Fruit fly (Drosophila melanogaster) whole organism, embryonic: ENCODE data around the gene anox.
A peak's percentile ranks its signal among the peaks of the same experiment; 100 is the strongest.

ENCODE experiments used
- Antp ChIP-seq: fragments of 200-800 bp; sonication (Bioruptor generic); optimal IDR thresholded peaks from 3 replicates; lab custom pipeline; 2016; ENCODE audit warnings: missing biosample characterization, missing genetic modification characterization
- Blimp-1 ChIP-seq: fragments of 200-800 bp; sonication (Bioruptor generic); optimal IDR thresholded peaks from 3 replicates; lab custom pipeline; 2018; ENCODE audit warnings: missing biosample characterization, missing genetic modification characterization, mild to moderate bottlenecking, moderate library complexity, missing genetic modification reagents
- BtbVII ChIP-seq: fragments of 200-800 bp; sonication (Bioruptor generic); optimal IDR thresholded peaks from 3 replicates; lab custom pipeline; 2017; ENCODE audit warnings: missing biosample characterization, mild to moderate bottlenecking, missing genetic modification characterization
- CG10209 ChIP-seq: fragments of 200-800 bp; sonication (Bioruptor generic); optimal IDR thresholded peaks from 3 replicates; lab custom pipeline; 2017; ENCODE audit warnings: missing biosample characterization, mild to moderate bottlenecking, missing genetic modification characterization, missing genetic modification reagents
- CG10366 ChIP-seq: fragments of 200-800 bp; sonication (Bioruptor generic); IDR thresholded peaks from 2 replicates; pipeline ENCODE4 v1.3.6; 2022; ENCODE audit warnings: missing biosample characterization, missing genetic modification characterization
- CG1233 ChIP-seq: fragments of 200-800 bp; sonication (Bioruptor generic); optimal IDR thresholded peaks from 4 replicates; lab custom pipeline; 2018; ENCODE audit warnings: missing biosample characterization, mild to moderate bottlenecking, missing genetic modification characterization
- CG17361 ChIP-seq: fragments of 200-800 bp; sonication (Bioruptor generic); IDR thresholded peaks from 3 replicates; pipeline ENCODE4 v1.3.6; 2022; ENCODE audit warnings: missing biosample characterization, missing genetic modification characterization
- CG17385 ChIP-seq: fragments of 200-800 bp; sonication (Bioruptor generic); optimal IDR thresholded peaks from 3 replicates; lab custom pipeline; 2018; ENCODE audit warnings: missing biosample characterization, mild to moderate bottlenecking, missing genetic modification characterization
- CG30403 ChIP-seq: fragments of 200-800 bp; sonication (Bioruptor generic); optimal IDR thresholded peaks from 3 replicates; lab custom pipeline; 2016; ENCODE audit warnings: missing biosample characterization, missing genetic modification characterization
- CG34422 ChIP-seq: fragments of 200-800 bp; sonication (Bioruptor generic); IDR thresholded peaks from 3 replicates; pipeline ENCODE4 v1.3.6; 2022; ENCODE audit warnings: missing biosample characterization, missing genetic modification characterization
- CG3726 ChIP-seq: fragments of 200-800 bp; sonication (Bioruptor generic); IDR thresholded peaks from 3 replicates; pipeline ENCODE4, ENCODE4 v1.3.6; 2022; ENCODE audit warnings: missing biosample characterization, missing genetic modification characterization
- CG4854 ChIP-seq: fragments of 200-800 bp; sonication (Bioruptor generic); optimal IDR thresholded peaks from 2 replicates; lab custom pipeline; 2016; ENCODE audit warnings: missing biosample characterization, missing genetic modification characterization, inconsistent platforms
- CG6854 ChIP-seq: fragments of 200-800 bp; sonication (Bioruptor generic); optimal IDR thresholded peaks from 3 replicates; lab custom pipeline; 2017; ENCODE audit warnings: missing biosample characterization, mild to moderate bottlenecking, missing genetic modification characterization
- CG7556 ChIP-seq: fragments of 200-800 bp; sonication (Bioruptor generic); optimal IDR thresholded peaks from 2 replicates; lab custom pipeline; 2017; ENCODE audit warnings: missing biosample characterization, mild to moderate bottlenecking, missing genetic modification characterization
- CG7786 ChIP-seq: fragments of 200-800 bp; sonication (Bioruptor generic); optimal IDR thresholded peaks from 2 replicates; lab custom pipeline; 2016; ENCODE audit warnings: missing biosample characterization, missing genetic modification characterization
- CG8765 ChIP-seq: fragments of 200-800 bp; sonication (Bioruptor generic); IDR thresholded peaks from 2 replicates; pipeline ENCODE4 v1.3.6; 2022; ENCODE audit warnings: missing biosample characterization, missing genetic modification characterization
- CG9215 ChIP-seq: fragments of 200-800 bp; sonication (Bioruptor generic); IDR thresholded peaks from 2 replicates; pipeline ENCODE4 v1.3.6; 2022; ENCODE audit warnings: missing biosample characterization, missing genetic modification characterization
- CG9437 ChIP-seq: fragments of 200-800 bp; sonication (Bioruptor generic); optimal IDR thresholded peaks from 2 replicates; lab custom pipeline; 2018; ENCODE audit warnings: missing biosample characterization, mild to moderate bottlenecking, missing genetic modification characterization
- CG9727 ChIP-seq: fragments of 200-800 bp; sonication (Bioruptor generic); optimal IDR thresholded peaks from 3 replicates; lab custom pipeline; 2017; ENCODE audit warnings: missing biosample characterization, mild to moderate bottlenecking, missing genetic modification characterization
- Chrac-16 ChIP-seq: fragments of 200-800 bp; sonication (Bioruptor generic); optimal IDR thresholded peaks from 3 replicates; lab custom pipeline; 2016; ENCODE audit warnings: missing biosample characterization, missing genetic modification characterization
- D19A ChIP-seq: fragments of 200-800 bp; optimal IDR thresholded peaks from 3 replicates; lab custom pipeline; 2019; ENCODE audit warnings: missing biosample characterization, mild to moderate bottlenecking, missing genetic modification characterization, moderate library complexity
- E2f1 ChIP-seq: fragments of 200-800 bp; sonication (Bioruptor generic); IDR thresholded peaks from 2 replicates; pipeline ENCODE4 v1.3.6; 2022; ENCODE audit warnings: missing biosample characterization, missing genetic modification characterization
- Neu2 ChIP-seq: fragments of 200-800 bp; sonication (Bioruptor generic); optimal IDR thresholded peaks from 3 replicates; lab custom pipeline; 2016; ENCODE audit warnings: missing biosample characterization, missing genetic modification characterization, borderline replicate concordance
- Nf-YA ChIP-seq: fragments of 200-800 bp; sonication (Bioruptor generic); IDR thresholded peaks from 2 replicates; pipeline ENCODE4 v1.3.6; 2022; ENCODE audit warnings: missing biosample characterization, missing genetic modification characterization
- NfI ChIP-seq: fragments of 200-800 bp; sonication (Bioruptor generic); optimal IDR thresholded peaks from 3 replicates; lab custom pipeline; 2018; ENCODE audit warnings: missing biosample characterization, mild to moderate bottlenecking, missing genetic modification characterization, moderate library complexity
- Oaz ChIP-seq: fragments of 200-800 bp; sonication (Bioruptor generic); IDR thresholded peaks from 2 replicates; pipeline ENCODE4 v1.3.6; 2022; ENCODE audit warnings: missing biosample characterization, missing genetic modification characterization
- Spps ChIP-seq: fragments of 200-800 bp; sonication (Bioruptor generic); optimal IDR thresholded peaks from 2 replicates; lab custom pipeline; 2018; ENCODE audit warnings: missing biosample characterization, mild to moderate bottlenecking, missing genetic modification characterization
- Sry-δ ChIP-seq: fragments of 200-800 bp; sonication (Bioruptor generic); optimal IDR thresholded peaks from 2 replicates; lab custom pipeline; 2016; ENCODE audit warnings: missing biosample characterization, missing genetic modification characterization
- abd-A ChIP-seq: fragments of 200-800 bp; sonication (Bioruptor generic); optimal IDR thresholded peaks from 3 replicates; lab custom pipeline; 2019; ENCODE audit warnings: missing biosample characterization, mild to moderate bottlenecking, missing genetic modification characterization, moderate library complexity
- bigmax ChIP-seq: fragments of 200-800 bp; sonication (Bioruptor generic); optimal IDR thresholded peaks from 2 replicates; lab custom pipeline; 2018; ENCODE audit warnings: missing biosample characterization, mild to moderate bottlenecking, missing genetic modification characterization
- br ChIP-seq: fragments of >200 bp; optimal IDR thresholded peaks from 2 replicates; lab custom pipeline; 2017
- bsh ChIP-seq, 2 experiments: fragments of 200-800 bp; sonication (Bioruptor generic); optimal IDR thresholded peaks; 2 replicates each; lab custom pipeline; 2017 to 2018; ENCODE audit warnings: mild to moderate bottlenecking in 2 of 2, missing biosample characterization in 2 of 2, missing genetic modification characterization in 2 of 2, moderate library complexity in 1 of 2
- chinmo ChIP-seq: fragments of 200-800 bp; sonication (Bioruptor generic); IDR thresholded peaks from 4 replicates; pipeline ENCODE4 v1.3.6; 2022; ENCODE audit warnings: missing biosample characterization, missing genetic modification characterization; ENCODE audit not compliant: partially characterized antibody
- ci ChIP-seq: fragments of 200-800 bp; sonication (Bioruptor generic); IDR thresholded peaks from 3 replicates; pipeline ENCODE4 v1.3.6; 2022; ENCODE audit warnings: missing biosample characterization, missing genetic modification characterization
- dan ChIP-seq: fragments of 200-800 bp; sonication (Bioruptor generic); IDR thresholded peaks from 2 replicates; pipeline ENCODE4 v1.3.6; 2022; ENCODE audit warnings: missing biosample characterization, missing genetic modification characterization
- fu2 ChIP-seq: fragments of 200-800 bp; sonication (Bioruptor generic); optimal IDR thresholded peaks from 2 replicates; lab custom pipeline; 2016; ENCODE audit warnings: missing biosample characterization, missing genetic modification characterization
- gfzf ChIP-seq: fragments of 200-800 bp; sonication (Bioruptor generic); optimal IDR thresholded peaks from 2 replicates; lab custom pipeline; 2016; ENCODE audit warnings: missing biosample characterization, mild to moderate bottlenecking, missing genetic modification characterization, moderate library complexity
- grau ChIP-seq: fragments of 200-800 bp; optimal IDR thresholded peaks from 3 replicates; lab custom pipeline; 2019; ENCODE audit warnings: missing biosample characterization, mild to moderate bottlenecking, missing genetic modification characterization, moderate library complexity
- ind ChIP-seq: fragments of 200-800 bp; sonication (Bioruptor generic); optimal IDR thresholded peaks from 3 replicates; lab custom pipeline; 2016; ENCODE audit warnings: missing biosample characterization, missing genetic modification characterization
- jumu ChIP-seq: fragments of 200-800 bp; sonication (Bioruptor generic); optimal IDR thresholded peaks from 3 replicates; lab custom pipeline; 2016; ENCODE audit warnings: missing biosample characterization, missing genetic modification characterization
- knrl ChIP-seq: fragments of 200-800 bp; sonication (Bioruptor generic); IDR thresholded peaks from 3 replicates; pipeline ENCODE4 v1.3.6; 2022; ENCODE audit warnings: missing biosample characterization, missing genetic modification characterization; ENCODE audit not compliant: partially characterized antibody
- nerfin-2 ChIP-seq: fragments of 200-800 bp; sonication (Bioruptor generic); IDR thresholded peaks from 2 replicates; pipeline ENCODE4 v1.3.6; 2022; ENCODE audit warnings: missing biosample characterization, missing genetic modification characterization; ENCODE audit not compliant: partially characterized antibody
- onecut ChIP-seq: fragments of 200-800 bp; sonication (Bioruptor generic); IDR thresholded peaks from 2 replicates; pipeline ENCODE4 v1.3.6; 2022; ENCODE audit warnings: missing biosample characterization, missing genetic modification characterization
- pan ChIP-seq, 4 experiments: fragments of >200 bp in 3 of 4; fragments of 200-800 bp in 1 of 4; sonication (Bioruptor generic) in 1 of 4; optimal IDR thresholded peaks in 3 of 4; IDR thresholded peaks in 1 of 4; 2 replicates each; pipeline versions ENCODE4 v1.3.6 to Lab custom; 2017 to 2022; ENCODE audit warnings: missing biosample characterization in 2 of 4, missing genetic modification characterization in 2 of 4, mixed read lengths in 1 of 4
- pb ChIP-seq: fragments of 200-800 bp; sonication (Bioruptor generic); optimal IDR thresholded peaks from 3 replicates; lab custom pipeline; 2016; ENCODE audit warnings: missing biosample characterization, missing genetic modification characterization
- pfk ChIP-seq: fragments of 200-800 bp; sonication (Bioruptor generic); optimal IDR thresholded peaks from 2 replicates; lab custom pipeline; 2018; ENCODE audit warnings: missing biosample characterization, mild to moderate bottlenecking, missing genetic modification characterization, moderate library complexity
- sd ChIP-seq: fragments of 200-800 bp; sonication (Bioruptor generic); optimal IDR thresholded peaks from 3 replicates; lab custom pipeline; 2018; ENCODE audit warnings: missing biosample characterization, mild to moderate bottlenecking, missing genetic modification characterization, moderate library complexity
- stc ChIP-seq: fragments of 200-800 bp; sonication (Bioruptor generic); IDR thresholded peaks from 2 replicates; pipeline ENCODE4 v1.3.6; 2022; ENCODE audit warnings: missing biosample characterization, missing genetic modification characterization
- tna ChIP-seq: fragments of 200-800 bp; sonication (Bioruptor generic); IDR thresholded peaks from 2 replicates; pipeline ENCODE4 v1.3.6; 2022; ENCODE audit warnings: missing biosample characterization, missing genetic modification characterization; ENCODE audit not compliant: partially characterized antibody
- twi ChIP-seq: fragments of 200-800 bp; optimal IDR thresholded peaks from 2 replicates; lab custom pipeline; 2019; ENCODE audit warnings: missing biosample characterization, mild to moderate bottlenecking, missing genetic modification characterization, moderate library complexity

The anox gene

DNA sequence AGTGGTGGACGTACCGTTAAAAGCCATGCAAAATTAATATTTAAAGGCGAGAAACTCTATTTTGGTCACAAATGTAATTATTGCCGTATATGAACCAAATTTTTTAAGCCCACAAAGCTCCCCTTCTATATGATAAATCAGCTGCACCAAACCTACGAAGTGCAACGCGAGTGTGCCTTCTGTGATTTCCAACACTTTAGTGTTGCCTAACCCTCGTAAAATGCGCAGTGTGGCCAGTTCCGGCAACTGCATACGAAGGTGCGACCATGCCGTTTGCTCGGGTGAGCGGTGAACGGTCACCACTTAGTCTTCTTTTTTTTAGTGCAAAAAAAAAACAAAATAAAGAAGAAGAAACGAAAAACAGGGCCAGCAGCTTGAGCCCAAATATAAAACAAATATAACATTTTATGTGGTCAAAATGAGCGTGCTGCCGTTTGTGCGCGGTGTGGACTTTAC lies 20.4 kb upstream of the anox start, which contains the start of the genes tty and fliI (continued):
- TF ChIP-seq Neu2 (GFP tag; lab: Kevin White, UChicago) (no peak), Antp (GFP tag; lab: Kevin White, UChicago) (peak; percentile 88), CG17361 (GFP tag; lab: Robert Waterston, UW) (peak; percentile 80), onecut (GFP tag; lab: Robert Waterston, UW) (peak; percentile 43), CG7556 (peak; percentile 40), abd-A (no peak), br (lab: Kevin White, UChicago) (no peak), chinmo (0 out of 4 replicates have a peak, but pooled peaks have one; percentile 5), ind (GFP tag; lab: Kevin White, UChicago) (peak; percentile 85), CG8765 (peak; percentile 86), CG1233 (peak; percentile 69), CG3726 (GFP tag; lab: Robert Waterston, UW) (peak; percentile 84; the same call in 2 of the 3 replicates), Nf-YA (GFP tag; lab: Robert Waterston, UW) (peak; percentile 77; the same call in 1 of the 2 replicates), CG9215 (GFP tag; lab: Robert Waterston, UW) (peak; percentile 88), CG34422 (GFP tag; lab: Robert Waterston, UW) (peak; percentile 94), CG9437 (GFP tag; lab: Kevin White, UChicago) (peak; percentile 58), Blimp-1 (GFP tag; lab: Kevin White, UChicago) (peak; percentile 60), grau (tag; lab: Kevin White, UChicago) (peak; percentile 75), pb (GFP tag; lab: Kevin White, UChicago) (peak; percentile 75), sd (tag; lab: Kevin White, UChicago) (peak; percentile 43), stc (GFP tag; lab: Robert Waterston, UW) (peak; percentile 81), D19A (tag; lab: Kevin White, UChicago) (peak; percentile 54), CG7786 (GFP tag; lab: Kevin White, UChicago) (peak; percentile 87), CG6854 (GFP tag; lab: Kevin White, UChicago) (peak; percentile 26), twi (tag; lab: Kevin White, UChicago) (peak; percentile 41), Oaz (peak; percentile 68), ci (GFP tag; lab: Robert Waterston, UW) (peak; percentile 95), gfzf (GFP tag; lab: Kevin White, UChicago) (peak; percentile 88), CG30403 (GFP tag; lab: Kevin White, UChicago) (peak; percentile 81), CG17385 (peak; percentile 90), Spps (tag; lab: Kevin White, UChicago) (peak; percentile 47), dan (GFP tag; lab: Robert Waterston, UW) (peak; percentile 52; the same call in 1 of the 2 replicates), pan (optimal IDR thresholded peaks at IDR 0.05; lab: Kevin White, UChicago) (no peak), pan (GFP tag; optimal IDR thresholded peaks at IDR 0.05 in 1 of 2, IDR thresholded peaks at IDR 0.05 in 1 of 2) (peak in 1 of 2 experiments; percentile 90), NfI (GFP tag; lab: Kevin White, UChicago) (peak; percentile 82), CG10366 (GFP tag; lab: Robert Waterston, UW) (peak; percentile 90), knrl (GFP tag; lab: Robert Waterston, UW) (peak; percentile 37; the same call in 1 of the 3 replicates), CG9727 (GFP tag; lab: Kevin White, UChicago) (peak; percentile 79), CG10209 (GFP tag; lab: Kevin White, UChicago) (peak; percentile 82), fu2 (GFP tag; lab: Kevin White, UChicago) (peak; percentile 76), Chrac-16 (peak; percentile 73), tna (GFP tag; lab: Robert Waterston, UW) (no peak), pfk (GFP tag; lab: Kevin White, UChicago) (peak; percentile 33), CG4854 (peak; percentile 72), jumu (GFP tag; lab: Kevin White, UChicago) (peak; percentile 85), BtbVII (GFP tag; lab: Kevin White, UChicago) (peak; percentile 20), bsh (GFP tag; optimal IDR thresholded peaks at IDR 0.05; lab: Kevin White, UChicago) (peak; percentile 75 to 96), E2f1 (GFP tag; lab: Robert Waterston, UW) (peak; percentile 87), nerfin-2 (GFP tag; lab: Robert Waterston, UW) (no peak), Sry-δ (GFP tag; lab: Kevin White, UChicago) (peak; percentile 61), bigmax (GFP tag; lab: Kevin White, UChicago) (peak; percentile 60)
